Worm (Caenorhabditis elegans) whole organism, L3 larva: ENCODE results near the gene F17H10.2.

Experiments used
- R02D3.7 ChIP-seq: fragments of 150-350 bp; optimal IDR thresholded peaks from 2 replicates; lab custom pipeline; 2014; ENCODE audit warnings: missing biosample characterization, missing genetic modification characterization
- ZK546.5 ChIP-seq: sonication (generic microtip); optimal IDR thresholded peaks from 2 replicates; lab custom pipeline; 2017; ENCODE audit warnings: missing biosample characterization, missing genetic modification characterization
- aly-2 ChIP-seq: fragments of 150-350 bp; optimal IDR thresholded peaks from 2 replicates; lab custom pipeline; 2014; ENCODE audit warnings: missing biosample characterization, missing genetic modification characterization
- ceh-28 ChIP-seq: fragments of 150-350 bp; optimal IDR thresholded peaks from 2 replicates; lab custom pipeline; 2014; ENCODE audit warnings: missing biosample characterization, missing genetic modification reagents, missing genetic modification characterization
- ceh-82 ChIP-seq: fragments of 150-350 bp; optimal IDR thresholded peaks from 2 replicates; lab custom pipeline; 2014; ENCODE audit warnings: missing biosample characterization, missing genetic modification characterization
- ceh-9 ChIP-seq: sonication (generic microtip); optimal IDR thresholded peaks from 2 replicates; lab custom pipeline; 2018; ENCODE audit warnings: missing biosample characterization, missing genetic modification characterization
- daf-12 ChIP-seq: fragments of 150-350 bp; optimal IDR thresholded peaks from 2 replicates; lab custom pipeline; 2014; ENCODE audit warnings: missing biosample characterization, missing genetic modification reagents, missing genetic modification characterization
- egl-27 ChIP-seq: sonication (generic microtip); optimal IDR thresholded peaks from 4 replicates; lab custom pipeline; 2017; ENCODE audit warnings: missing biosample characterization, missing genetic modification reagents, missing genetic modification characterization
- elt-1 ChIP-seq: fragments of 150-350 bp; optimal IDR thresholded peaks from 2 replicates; lab custom pipeline; 2014; ENCODE audit warnings: missing biosample characterization, missing genetic modification characterization
- elt-2 ChIP-seq: sonication (generic microtip); optimal IDR thresholded peaks from 2 replicates; lab custom pipeline; 2016; ENCODE audit warnings: missing genetic modification reagents, mild to moderate bottlenecking, missing genetic modification characterization, missing compliant biosample characterization
- elt-3 ChIP-seq, 3 experiments: fragments of 150-350 bp in 1 of 3; sonication (generic microtip) in 2 of 3; optimal IDR thresholded peaks; 2 replicates in 2 of 3; 4 replicates in 1 of 3; lab custom pipeline; 2014 to 2017; ENCODE audit warnings: missing biosample characterization in 3 of 3, missing genetic modification characterization in 3 of 3
- eor-1 ChIP-seq, 2 experiments: fragments of 150-350 bp; optimal IDR thresholded peaks; 2 replicates each; lab custom pipeline; 2014 to 2018; ENCODE audit warnings: missing biosample characterization in 2 of 2, missing genetic modification characterization in 2 of 2
- fkh-2 ChIP-seq: fragments of 150-350 bp; optimal IDR thresholded peaks from 2 replicates; lab custom pipeline; 2014; ENCODE audit warnings: missing biosample characterization, missing genetic modification reagents, missing genetic modification characterization
- fos-1 ChIP-seq: fragments of 150-350 bp; optimal IDR thresholded peaks from 2 replicates; lab custom pipeline; 2014; ENCODE audit warnings: missing biosample characterization, missing genetic modification characterization
- jun-1 ChIP-seq: fragments of 150-350 bp; optimal IDR thresholded peaks from 2 replicates; lab custom pipeline; 2014; ENCODE audit warnings: missing biosample characterization, missing genetic modification reagents, missing genetic modification characterization
- lin-39 ChIP-seq: fragments of 150-350 bp; optimal IDR thresholded peaks from 2 replicates; lab custom pipeline; 2018; ENCODE audit warnings: missing biosample characterization, missing genetic modification reagents, missing genetic modification characterization
- lsy-12 ChIP-seq: sonication (generic microtip); optimal IDR thresholded peaks from 2 replicates; lab custom pipeline; 2016; ENCODE audit warnings: mild to moderate bottlenecking, missing genetic modification characterization, missing compliant biosample characterization
- nfya-1 ChIP-seq: sonication (generic microtip); optimal IDR thresholded peaks from 2 replicates; lab custom pipeline; 2017; ENCODE audit warnings: missing genetic modification characterization, mild to moderate bottlenecking, missing compliant biosample characterization, antibody characterized with exemption, moderate library complexity; ENCODE audit not compliant: insufficient read depth
- nhr-11 ChIP-seq: fragments of 150-350 bp; optimal IDR thresholded peaks from 2 replicates; lab custom pipeline; 2014; ENCODE audit warnings: missing biosample characterization, missing genetic modification characterization
- nhr-12 ChIP-seq: fragments of 150-350 bp; optimal IDR thresholded peaks from 2 replicates; lab custom pipeline; 2014; ENCODE audit warnings: missing biosample characterization, missing genetic modification characterization
- nhr-23 ChIP-seq: fragments of 150-350 bp; optimal IDR thresholded peaks from 2 replicates; lab custom pipeline; 2014; ENCODE audit warnings: missing biosample characterization, missing genetic modification reagents, missing genetic modification characterization
- nhr-25 ChIP-seq: sonication (generic microtip); optimal IDR thresholded peaks from 2 replicates; lab custom pipeline; 2017; ENCODE audit warnings: missing biosample characterization, missing genetic modification characterization
- nhr-43 ChIP-seq: sonication (generic microtip); optimal IDR thresholded peaks from 2 replicates; lab custom pipeline; 2016; ENCODE audit warnings: mild to moderate bottlenecking, missing genetic modification characterization, missing compliant biosample characterization; ENCODE audit not compliant: poor library complexity, severe bottlenecking
- nhr-67 ChIP-seq: fragments of 150-350 bp; optimal IDR thresholded peaks from 2 replicates; lab custom pipeline; 2014; ENCODE audit warnings: missing biosample characterization, missing genetic modification characterization
- nhr-77 ChIP-seq: fragments of 150-350 bp; optimal IDR thresholded peaks from 2 replicates; lab custom pipeline; 2014; ENCODE audit warnings: missing biosample characterization, missing genetic modification characterization
- pha-4 ChIP-seq: fragments of 150-350 bp; optimal IDR thresholded peaks from 2 replicates; lab custom pipeline; 2014; ENCODE audit warnings: missing biosample characterization, missing genetic modification reagents, missing genetic modification characterization
- pqm-1 ChIP-seq: fragments of 150-350 bp; optimal IDR thresholded peaks from 2 replicates; lab custom pipeline; 2017; ENCODE audit warnings: missing biosample characterization, missing genetic modification characterization, inconsistent platforms
- snpc-4 ChIP-seq: fragments of 150-350 bp; optimal IDR thresholded peaks from 2 replicates; lab custom pipeline; 2014; ENCODE audit warnings: missing biosample characterization, missing genetic modification characterization
- tbx-2 ChIP-seq: sonication (generic microtip); optimal IDR thresholded peaks from 2 replicates; lab custom pipeline; 2016; ENCODE audit warnings: mild to moderate bottlenecking, missing genetic modification characterization, missing compliant biosample characterization
- unc-62 ChIP-seq: fragments of 150-350 bp; sonication (generic microtip); optimal IDR thresholded peaks from 4 replicates; lab custom pipeline; 2014; ENCODE audit warnings: missing biosample characterization, missing genetic modification reagents, missing genetic modification characterization
- zag-1 ChIP-seq: fragments of 150-350 bp; optimal IDR thresholded peaks from 2 replicates; lab custom pipeline; 2014; ENCODE audit warnings: missing biosample characterization, missing genetic modification characterization
- ztf-11 ChIP-seq: fragments of 150-350 bp; optimal IDR thresholded peaks from 2 replicates; lab custom pipeline; 2014; ENCODE audit warnings: missing biosample characterization, missing genetic modification characterization
- ztf-4 ChIP-seq: fragments of 150-350 bp; optimal IDR thresholded peaks from 2 replicates; lab custom pipeline; 2014; ENCODE audit warnings: missing biosample characterization, missing genetic modification characterization

Gene F17H10.2

DNA sequence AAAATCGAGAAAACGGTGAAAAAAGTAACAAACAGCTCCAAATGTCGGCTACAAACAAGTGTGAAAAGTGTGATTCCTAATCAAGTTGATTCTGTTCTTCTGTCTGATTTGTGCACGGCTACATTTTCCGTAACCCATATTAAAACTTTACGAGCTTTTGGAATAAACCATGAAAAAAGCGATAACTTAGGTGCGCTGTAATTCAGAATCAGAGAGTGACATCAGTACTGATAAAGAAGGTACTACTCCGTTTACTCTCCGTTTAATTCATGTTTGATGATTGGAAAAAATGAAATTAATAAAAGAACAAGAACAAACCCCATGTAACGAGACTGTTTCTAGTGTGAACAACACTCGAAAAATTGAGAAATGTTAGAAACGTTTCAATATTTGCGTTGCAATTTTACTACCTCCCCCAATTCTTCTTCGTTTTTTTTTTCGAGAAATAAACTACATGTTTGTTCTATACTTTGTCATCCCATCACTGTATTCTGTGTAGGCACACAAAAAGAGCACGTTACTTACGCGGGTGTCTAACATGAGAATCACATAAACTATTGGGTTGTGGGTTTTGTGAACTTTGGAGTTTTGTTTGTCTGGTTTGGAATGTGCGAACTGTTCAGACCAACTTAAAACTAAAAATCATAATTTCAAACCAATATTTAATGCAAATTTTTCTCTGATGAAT, 48.9 kb downstream of the F17H10.2 start:
- no peak for TF ChIP-seq daf-12 (tag; lab: Kevin White, UChicago)
- no peak for TF ChIP-seq fos-1 (tag; lab: Kevin White, UChicago)
- TF ChIP-seq egl-27 (tag; lab: Kevin White, UChicago), result no peak
- TF ChIP-seq ceh-82, result no peak
- TF ChIP-seq pqm-1 (tag; lab: Kevin White, UChicago), result peak; percentile 29
- peak; percentile 58 for TF ChIP-seq pha-4 (tag; lab: Kevin White, UChicago)
- no peak for TF ChIP-seq tbx-2 (tag; lab: Kevin White, UChicago)
- TF ChIP-seq eor-1 (tag; optimal IDR thresholded peaks at IDR 0.05; lab: Kevin White, UChicago), result no peak
- TF ChIP-seq nhr-12 (tag; lab: Kevin White, UChicago), result no peak
- peak; percentile 75 for TF ChIP-seq elt-2 (tag; lab: Kevin White, UChicago)
- no peak for TF ChIP-seq lin-39 (tag; lab: Kevin White, UChicago)
- no peak for TF ChIP-seq ceh-9
- TF ChIP-seq nhr-67 (tag; lab: Kevin White, UChicago), result no peak
- TF ChIP-seq nhr-11 (tag; lab: Kevin White, UChicago), result no peak
- TF ChIP-seq zag-1 (tag; lab: Kevin White, UChicago), result no peak
- no peak for TF ChIP-seq nhr-77 (tag; lab: Kevin White, UChicago)
- TF ChIP-seq elt-1, result no peak
- TF ChIP-seq unc-62 (GFP tag; lab: Kevin White, UChicago), result no peak
- TF ChIP-seq snpc-4 (tag; lab: Kevin White, UChicago), result no peak

DNA sequence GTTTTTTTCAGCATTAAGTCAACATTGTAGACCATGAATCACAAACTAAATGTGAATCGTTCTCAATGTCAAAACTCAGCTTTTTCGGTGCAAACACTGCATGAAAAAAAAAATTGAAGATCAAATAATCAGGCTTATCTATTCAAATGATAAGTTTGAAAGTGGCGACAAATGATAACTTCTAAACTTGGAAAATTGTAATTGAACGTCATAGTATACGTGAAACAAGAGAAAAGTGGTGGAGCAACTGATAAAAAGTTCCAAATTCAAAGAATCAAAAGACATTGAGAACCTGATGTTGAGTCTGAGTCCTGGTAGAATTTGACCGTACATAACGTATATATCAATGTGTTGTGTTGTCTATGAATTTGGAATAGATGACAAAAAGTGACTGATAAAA, 49.6 kb downstream of the F17H10.2 start:
- TF ChIP-seq pqm-1 (tag; lab: Kevin White, UChicago), result peak; percentile 51
- TF ChIP-seq fkh-2 (tag; lab: Kevin White, UChicago), result no peak
- peak; percentile 90 for TF ChIP-seq elt-2 (tag; lab: Kevin White, UChicago)

DNA sequence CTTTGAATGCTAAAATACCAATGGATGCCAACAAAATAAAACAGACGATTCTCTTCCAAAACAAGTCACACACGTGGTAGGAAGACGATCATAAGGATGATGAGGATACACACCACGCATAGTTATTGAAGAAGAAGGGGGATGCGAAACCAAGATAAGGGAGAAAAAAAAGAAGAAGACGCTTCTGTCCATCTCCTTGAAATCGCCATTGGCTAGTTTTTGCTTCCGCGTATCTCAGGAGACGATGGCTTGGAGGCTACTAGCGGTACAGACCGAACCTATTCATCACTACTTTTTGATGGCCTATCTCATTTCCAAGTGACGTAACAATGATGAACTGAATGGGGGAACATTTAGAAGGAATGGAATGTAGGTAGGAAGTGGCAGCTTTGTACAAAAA, 50.7 kb downstream of the F17H10.2 start:
- TF ChIP-seq ztf-11 (tag; lab: Kevin White, UChicago), result no peak
- TF ChIP-seq daf-12 (tag; lab: Kevin White, UChicago), result no peak
- TF ChIP-seq nhr-23 (tag; lab: Kevin White, UChicago), result peak; percentile 53
- TF ChIP-seq nfya-1 (tag; lab: Kevin White, UChicago), result peak; percentile 7
- TF ChIP-seq ZK546.5, result no peak
- peak; percentile 48 for TF ChIP-seq lsy-12 (tag; lab: Kevin White, UChicago)
- TF ChIP-seq tbx-2 (tag; lab: Kevin White, UChicago), result no peak
- TF ChIP-seq nhr-25 (tag; lab: Kevin White, UChicago), result peak; percentile 28
- TF ChIP-seq snpc-4 (tag; lab: Kevin White, UChicago), result no peak
- TF ChIP-seq nhr-43 (tag; lab: Kevin White, UChicago), result peak; percentile 48
- no peak for TF ChIP-seq ztf-4 (tag; lab: Kevin White, UChicago)
- TF ChIP-seq elt-1, result peak; percentile 71
- TF ChIP-seq, all 47 proteins: peak for 6

DNA sequence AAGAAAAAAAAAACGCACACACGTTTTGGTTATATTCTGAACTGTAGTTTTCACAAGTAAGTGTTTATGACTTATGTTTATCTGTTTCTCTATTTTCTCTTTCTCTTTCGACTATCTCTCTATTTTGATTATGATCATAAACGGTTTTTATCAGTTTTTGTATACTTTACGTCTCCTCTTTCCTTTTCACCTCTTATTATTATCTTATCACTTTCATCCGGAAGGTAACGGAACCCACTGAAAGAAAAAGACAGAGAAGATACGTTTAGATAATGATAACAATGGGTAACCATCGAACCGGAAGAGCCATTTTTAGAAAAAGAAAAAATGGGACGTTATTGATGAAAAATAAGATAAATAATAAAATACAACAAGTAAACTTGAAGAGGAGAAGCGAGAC, 52.1 kb downstream of the F17H10.2 start:
- TF ChIP-seq elt-2 (tag; lab: Kevin White, UChicago) (peak; percentile 99), fos-1 (tag; lab: Kevin White, UChicago) (peak; percentile 58), nhr-25 (tag; lab: Kevin White, UChicago) (no peak), jun-1 (peak; percentile 90), ceh-28 (tag; lab: Kevin White, UChicago) (peak; percentile 45), egl-27 (tag; lab: Kevin White, UChicago) (no peak), R02D3.7 (no peak), elt-3 (tag; optimal IDR thresholded peaks at IDR 0.05; lab: Kevin White, UChicago) (peak in 2 of 3 experiments; percentile 66 to 91), nfya-1 (tag; lab: Kevin White, UChicago) (no peak), pqm-1 (tag; lab: Kevin White, UChicago) (peak; percentile 98), aly-2 (tag; lab: Kevin White, UChicago) (no peak), pha-4 (tag; lab: Kevin White, UChicago) (peak; percentile 74), nhr-23 (tag; lab: Kevin White, UChicago) (peak; percentile 40)
- TF ChIP-seq, all 47 proteins: peak for 8
